Fruit fly (Drosophila melanogaster) whole organism, embryonic: ENCODE results near the gene Sf3b3.

Source experiments
- Ada2b ChIP-seq: fragments of 200-800 bp; sonication (Bioruptor generic); IDR thresholded peaks from 2 replicates; pipeline ENCODE4 v1.3.6; 2022; ENCODE audit warnings: missing biosample characterization, missing genetic modification characterization
- CG10147 ChIP-seq: fragments of 200-800 bp; sonication (Bioruptor generic); optimal IDR thresholded peaks from 2 replicates; lab custom pipeline; 2019; ENCODE audit warnings: missing biosample characterization, mild to moderate bottlenecking, missing genetic modification characterization, moderate library complexity
- CG10366 ChIP-seq: fragments of 200-800 bp; sonication (Bioruptor generic); IDR thresholded peaks from 2 replicates; pipeline ENCODE4 v1.3.6; 2022; ENCODE audit warnings: missing biosample characterization, missing genetic modification characterization
- CG10979 ChIP-seq: fragments of 200-800 bp; sonication (Bioruptor generic); optimal IDR thresholded peaks from 2 replicates; lab custom pipeline; 2018; ENCODE audit warnings: missing biosample characterization, mild to moderate bottlenecking, missing genetic modification characterization, moderate library complexity
- CG12071 ChIP-seq: fragments of 200-800 bp; sonication (Bioruptor generic); optimal IDR thresholded peaks from 3 replicates; lab custom pipeline; 2018; ENCODE audit warnings: missing biosample characterization, mild to moderate bottlenecking, missing genetic modification characterization
- CG12104 ChIP-seq: fragments of 200-800 bp; sonication (Bioruptor generic); optimal IDR thresholded peaks from 3 replicates; lab custom pipeline; 2016; ENCODE audit warnings: missing biosample characterization, missing genetic modification characterization
- CG12299 ChIP-seq: fragments of 200-800 bp; sonication (Bioruptor generic); optimal IDR thresholded peaks from 2 replicates; lab custom pipeline; 2018; ENCODE audit warnings: missing biosample characterization, mild to moderate bottlenecking, missing genetic modification characterization
- CG13624 ChIP-seq: fragments of 200-800 bp; sonication (Bioruptor generic); optimal IDR thresholded peaks from 2 replicates; lab custom pipeline; 2016; ENCODE audit warnings: missing biosample characterization, missing genetic modification characterization
- CG13775 ChIP-seq: fragments of 200-800 bp; sonication (Bioruptor generic); optimal IDR thresholded peaks from 3 replicates; lab custom pipeline; 2017; ENCODE audit warnings: missing biosample characterization, mild to moderate bottlenecking, missing genetic modification characterization
- CG13894 ChIP-seq: fragments of 200-800 bp; sonication (Bioruptor generic); optimal IDR thresholded peaks from 3 replicates; lab custom pipeline; 2018; ENCODE audit warnings: missing biosample characterization, mild to moderate bottlenecking, missing genetic modification characterization, moderate library complexity
- CG1602 ChIP-seq: fragments of 200-800 bp; sonication (Bioruptor generic); optimal IDR thresholded peaks from 3 replicates; lab custom pipeline; 2016; ENCODE audit warnings: missing biosample characterization, missing genetic modification characterization
- CG1603 ChIP-seq: fragments of 200-800 bp; sonication (Bioruptor generic); optimal IDR thresholded peaks from 2 replicates; lab custom pipeline; 2019; ENCODE audit warnings: missing biosample characterization, mild to moderate bottlenecking, missing genetic modification characterization, moderate library complexity
- CG17385 ChIP-seq: fragments of 200-800 bp; sonication (Bioruptor generic); optimal IDR thresholded peaks from 3 replicates; lab custom pipeline; 2018; ENCODE audit warnings: missing biosample characterization, mild to moderate bottlenecking, missing genetic modification characterization
- CG31224 ChIP-seq: fragments of 200-800 bp; sonication (Bioruptor generic); IDR thresholded peaks from 2 replicates; pipeline ENCODE4 v1.3.6; 2022; ENCODE audit warnings: missing biosample characterization, missing genetic modification characterization
- CG43689 ChIP-seq: fragments of 200-800 bp; sonication (Bioruptor generic); IDR thresholded peaks from 2 replicates; pipeline ENCODE4 v1.3.6; 2022; ENCODE audit warnings: missing biosample characterization, missing genetic modification characterization
- CG6272 ChIP-seq: fragments of 200-800 bp; sonication (Bioruptor generic); IDR thresholded peaks from 2 replicates; pipeline ENCODE4 v1.3.6; 2022; ENCODE audit warnings: missing biosample characterization, missing genetic modification characterization
- CG6654 ChIP-seq: fragments of 200-800 bp; sonication (Bioruptor generic); optimal IDR thresholded peaks from 2 replicates; lab custom pipeline; 2017; ENCODE audit warnings: missing biosample characterization, mild to moderate bottlenecking, missing genetic modification characterization
- CG6854 ChIP-seq: fragments of 200-800 bp; sonication (Bioruptor generic); optimal IDR thresholded peaks from 3 replicates; lab custom pipeline; 2017; ENCODE audit warnings: missing biosample characterization, mild to moderate bottlenecking, missing genetic modification characterization
- CG7786 ChIP-seq: fragments of 200-800 bp; sonication (Bioruptor generic); optimal IDR thresholded peaks from 2 replicates; lab custom pipeline; 2016; ENCODE audit warnings: missing biosample characterization, missing genetic modification characterization
- CG8281 ChIP-seq: fragments of 200-800 bp; sonication (Bioruptor generic); optimal IDR thresholded peaks from 2 replicates; lab custom pipeline; 2018; ENCODE audit warnings: missing biosample characterization, mild to moderate bottlenecking, missing genetic modification characterization, moderate library complexity
- CG9797 ChIP-seq: fragments of 200-800 bp; sonication (Bioruptor generic); optimal IDR thresholded peaks from 3 replicates; lab custom pipeline; 2018; ENCODE audit warnings: missing biosample characterization, mild to moderate bottlenecking, missing genetic modification characterization
- Eip74EF ChIP-seq, 2 experiments: fragments of 200-800 bp in 1 of 2; fragments of >200 bp in 1 of 2; sonication (Bioruptor generic) in 1 of 2; optimal IDR thresholded peaks; 2 replicates each; lab custom pipeline; 2017 to 2019; ENCODE audit warnings: missing biosample characterization in 2 of 2, missing genetic modification characterization in 2 of 2, mild to moderate bottlenecking in 1 of 2, moderate library complexity in 1 of 2
- HLH4C ChIP-seq: fragments of 200-800 bp; sonication (Bioruptor generic); IDR thresholded peaks from 3 replicates; pipeline ENCODE4 v1.3.6; 2022; ENCODE audit warnings: missing biosample characterization, missing genetic modification characterization; ENCODE audit not compliant: partially characterized antibody
- Hand ChIP-seq: fragments of 200-800 bp; sonication (Bioruptor generic); optimal IDR thresholded peaks from 2 replicates; lab custom pipeline; 2017; ENCODE audit warnings: mild to moderate bottlenecking, missing biosample characterization, missing genetic modification reagents, missing genetic modification characterization
- HmgD ChIP-seq: fragments of 200-800 bp; sonication (Bioruptor generic); optimal IDR thresholded peaks from 3 replicates; lab custom pipeline; 2016; ENCODE audit warnings: missing biosample characterization, missing genetic modification characterization
- Lpt ChIP-seq: fragments of >200 bp; optimal IDR thresholded peaks from 2 replicates; lab custom pipeline; 2018; ENCODE audit warnings: missing biosample characterization, missing genetic modification characterization
- Rfx ChIP-seq: fragments of 200-800 bp; sonication (Bioruptor generic); IDR thresholded peaks from 2 replicates; pipeline ENCODE4 v1.3.6; 2022; ENCODE audit warnings: missing biosample characterization, missing genetic modification characterization
- Rx ChIP-seq: fragments of 200-800 bp; sonication (Bioruptor generic); IDR thresholded peaks from 2 replicates; pipeline ENCODE4 v1.3.6; 2022; ENCODE audit warnings: missing biosample characterization, missing genetic modification characterization
- Ssrp ChIP-seq: fragments of 200-800 bp; sonication (Bioruptor generic); optimal IDR thresholded peaks from 2 replicates; lab custom pipeline; 2018; ENCODE audit warnings: missing biosample characterization, mild to moderate bottlenecking, missing genetic modification characterization, moderate library complexity
- Trl ChIP-seq, 3 experiments: fragments of >200 bp in 2 of 3; fragments of 200-800 bp in 1 of 3; sonication (Bioruptor generic) in 1 of 3; optimal IDR thresholded peaks; 2 replicates in 1 of 3; 3 replicates in 2 of 3; lab custom pipeline; 2016 to 2017; ENCODE audit warnings: missing biosample characterization in 1 of 3, missing genetic modification characterization in 1 of 3
- ap ChIP-seq: fragments of 200-800 bp; sonication (Bioruptor generic); IDR thresholded peaks from 2 replicates; pipeline ENCODE4 v1.3.6; 2022; ENCODE audit warnings: missing biosample characterization, missing genetic modification characterization
- az2 ChIP-seq: fragments of 200-800 bp; sonication (Bioruptor generic); optimal IDR thresholded peaks from 3 replicates; lab custom pipeline; 2016; ENCODE audit warnings: missing biosample characterization, missing genetic modification characterization
- bbx ChIP-seq: fragments of 200-800 bp; sonication (Bioruptor generic); IDR thresholded peaks from 2 replicates; pipeline ENCODE4 v1.3.6; 2022; ENCODE audit warnings: missing biosample characterization, missing genetic modification characterization; ENCODE audit not compliant: partially characterized antibody
- cwo ChIP-seq: fragments of 200-800 bp; sonication (Bioruptor generic); optimal IDR thresholded peaks from 3 replicates; lab custom pipeline; 2017; ENCODE audit warnings: missing biosample characterization, missing genetic modification characterization, mild to moderate bottlenecking, moderate library complexity, missing genetic modification reagents
- dmrt11E ChIP-seq: fragments of 200-800 bp; sonication (Bioruptor generic); optimal IDR thresholded peaks from 3 replicates; lab custom pipeline; 2018; ENCODE audit warnings: missing biosample characterization, mild to moderate bottlenecking, missing genetic modification characterization, moderate library complexity
- ems ChIP-seq: fragments of 200-800 bp; sonication (Bioruptor generic); optimal IDR thresholded peaks from 3 replicates; lab custom pipeline; 2016; ENCODE audit warnings: missing biosample characterization, missing genetic modification characterization
- ftz-f1 ChIP-seq: fragments of 200-800 bp; sonication (Bioruptor generic); optimal IDR thresholded peaks from 2 replicates; lab custom pipeline; 2016; ENCODE audit warnings: missing biosample characterization, missing genetic modification characterization
- grau ChIP-seq: fragments of 200-800 bp; optimal IDR thresholded peaks from 3 replicates; lab custom pipeline; 2019; ENCODE audit warnings: missing biosample characterization, mild to moderate bottlenecking, missing genetic modification characterization, moderate library complexity
- ind ChIP-seq: fragments of 200-800 bp; sonication (Bioruptor generic); optimal IDR thresholded peaks from 3 replicates; lab custom pipeline; 2016; ENCODE audit warnings: missing biosample characterization, missing genetic modification characterization
- lmd ChIP-seq: fragments of 200-800 bp; sonication (Bioruptor generic); IDR thresholded peaks from 2 replicates; pipeline ENCODE4 v1.3.6; 2022; ENCODE audit warnings: missing biosample characterization, missing genetic modification characterization
- lola ChIP-seq, 3 experiments: fragments of >200 bp in 2 of 3; fragments of 200-800 bp in 1 of 3; sonication (Bioruptor generic) in 1 of 3; optimal IDR thresholded peaks; 2 replicates each; lab custom pipeline; 2017 to 2019; ENCODE audit warnings: missing biosample characterization in 3 of 3, missing genetic modification characterization in 3 of 3, mild to moderate bottlenecking in 1 of 3, moderate library complexity in 1 of 3
- rib ChIP-seq: fragments of 200-800 bp; sonication (Bioruptor generic); IDR thresholded peaks from 2 replicates; pipeline ENCODE4 v1.3.6; 2022; ENCODE audit warnings: missing biosample characterization, missing genetic modification characterization
- scrt ChIP-seq: fragments of 200-800 bp; sonication (Bioruptor generic); optimal IDR thresholded peaks from 2 replicates; lab custom pipeline; 2018; ENCODE audit warnings: missing biosample characterization, mild to moderate bottlenecking, missing genetic modification characterization, moderate library complexity
- so ChIP-seq: fragments of 200-800 bp; sonication (Bioruptor generic); IDR thresholded peaks from 3 replicates; pipeline ENCODE4 v1.3.6; 2022; ENCODE audit warnings: missing biosample characterization, missing genetic modification characterization
- tio ChIP-seq: fragments of 200-800 bp; sonication (Bioruptor generic); optimal IDR thresholded peaks from 2 replicates; lab custom pipeline; 2017; ENCODE audit warnings: missing biosample characterization, missing genetic modification characterization, inconsistent platforms
- trem ChIP-seq: fragments of 200-800 bp; optimal IDR thresholded peaks from 3 replicates; lab custom pipeline; 2019; ENCODE audit warnings: missing biosample characterization, mild to moderate bottlenecking, missing genetic modification characterization, moderate library complexity
- vnd ChIP-seq: fragments of 200-800 bp; sonication (Bioruptor generic); IDR thresholded peaks from 3 replicates; pipeline ENCODE4 v1.3.6; 2022; ENCODE audit warnings: missing biosample characterization, missing genetic modification characterization; ENCODE audit not compliant: partially characterized antibody

Gene Sf3b3

DNA sequence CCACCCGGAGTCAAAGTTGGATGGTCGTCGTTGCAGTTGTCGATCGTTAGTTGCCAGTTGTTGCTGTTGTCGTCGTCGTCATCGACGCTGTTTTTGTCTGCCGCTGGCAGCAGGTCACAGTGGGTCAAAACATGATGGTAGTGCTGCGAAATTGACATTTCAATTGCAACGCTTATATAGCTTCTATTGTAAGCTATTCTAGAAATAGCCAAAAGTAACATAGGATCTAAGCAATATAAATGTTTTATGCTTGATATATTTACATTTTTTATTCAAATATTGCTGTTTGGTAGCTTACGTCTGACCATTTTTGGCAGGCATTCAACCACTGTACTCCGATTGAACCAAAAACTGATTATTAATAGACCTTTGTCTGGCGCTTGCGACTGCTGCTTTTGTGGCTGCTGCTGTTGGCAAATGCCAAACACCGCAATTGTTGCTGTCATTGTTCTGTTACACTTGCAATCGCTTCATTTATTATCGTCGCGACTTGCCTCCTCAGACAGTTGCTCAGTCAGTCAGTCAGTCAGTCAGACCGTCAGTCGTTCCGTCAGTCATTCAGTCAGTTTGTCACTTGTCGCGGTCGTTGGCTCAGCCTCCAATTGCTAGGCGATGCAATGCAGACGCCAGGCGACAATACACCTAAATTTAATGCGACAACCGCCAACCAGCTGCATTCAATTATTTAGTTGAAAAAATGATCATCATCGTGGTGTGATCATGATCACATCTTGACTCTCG is 41.8 kb downstream of the Sf3b3 start (continued):
- TF ChIP-seq Rx (no peak), Rfx (GFP tag; lab: Robert Waterston, UW) (no peak; the same call in 1 of the 2 replicates), Ssrp (tag; lab: Kevin White, UChicago) (peak; percentile 61), az2 (GFP tag; lab: Kevin White, UChicago) (peak; percentile 61), CG43689 (GFP tag; lab: Robert Waterston, UW) (no peak; the same call in 1 of the 2 replicates), CG12299 (tag; lab: Kevin White, UChicago) (peak; percentile 23), HmgD (GFP tag; lab: Kevin White, UChicago) (no peak), CG1602 (peak; percentile 44), CG6854 (no peak), so (GFP tag; lab: Robert Waterston, UW) (0 out of 3 replicates have a peak, but pooled peaks have one; percentile 32), Trl (optimal IDR thresholded peaks at IDR 0.05; lab: Kevin White, UChicago) (no peak), Trl (GFP tag; optimal IDR thresholded peaks at IDR 0.05; lab: Kevin White, UChicago) (peak; percentile 29), CG7786 (GFP tag; lab: Kevin White, UChicago) (no peak), vnd (GFP tag; lab: Robert Waterston, UW) (peak; percentile 66; the same call in 2 of the 3 replicates), HLH4C (GFP tag; lab: Robert Waterston, UW) (peak; percentile 52; the same call in 1 of the 3 replicates), Lpt (GFP tag; lab: Kevin White, UChicago) (no peak), CG12071 (peak; percentile 25), ems (peak; percentile 23), CG10147 (GFP tag; lab: Kevin White, UChicago) (no peak), cwo (GFP tag; lab: Kevin White, UChicago) (peak; percentile 29), ap (0 out of 2 replicates have a peak, but pooled peaks have one; percentile 25), CG17385 (GFP tag; lab: Kevin White, UChicago) (peak; percentile 69), dmrt11E (tag; lab: Kevin White, UChicago) (peak; percentile 73), grau (peak; percentile 65), CG8281 (peak; percentile 95), Eip74EF (GFP tag; optimal IDR thresholded peaks at IDR 0.05; lab: Kevin White, UChicago) (peak in 1 of 2 experiments; percentile 55), CG9797 (GFP tag; lab: Kevin White, UChicago) (no peak), rib (GFP tag; lab: Robert Waterston, UW) (no peak), scrt (GFP tag; lab: Kevin White, UChicago) (peak; percentile 23), lmd (GFP tag; lab: Robert Waterston, UW) (peak; percentile 62), CG31224 (GFP tag; lab: Robert Waterston, UW) (peak; percentile 23; the same call in 1 of the 2 replicates), ftz-f1 (GFP tag; lab: Kevin White, UChicago) (no peak), CG13775 (GFP tag; lab: Kevin White, UChicago) (peak; percentile 11), CG13894 (tag; lab: Kevin White, UChicago) (no peak), Ada2b (GFP tag; lab: Robert Waterston, UW) (peak; percentile 41), Hand (GFP tag; lab: Kevin White, UChicago) (no peak), CG10366 (GFP tag; lab: Robert Waterston, UW) (peak; percentile 35), CG10979 (tag; lab: Kevin White, UChicago) (peak; percentile 76), tio (GFP tag; lab: Kevin White, UChicago) (peak; percentile 48), lola (GFP tag; optimal IDR thresholded peaks at IDR 0.05; lab: Kevin White, UChicago) (peak in 1 of 3 experiments; percentile 53), CG13624 (GFP tag; lab: Kevin White, UChicago) (no peak), CG6654 (peak; percentile 28), CG6272 (GFP tag; lab: Robert Waterston, UW) (0 out of 2 replicates have a peak, but pooled peaks have one; percentile 19), CG1603 (tag; lab: Kevin White, UChicago) (peak; percentile 73), CG12104 (GFP tag; lab: Kevin White, UChicago) (no peak), ind (GFP tag; lab: Kevin White, UChicago) (peak; percentile 33), trem (tag; lab: Kevin White, UChicago) (peak; percentile 60), bbx (GFP tag; lab: Robert Waterston, UW) (peak; percentile 67)
